Fruit fly (Drosophila melanogaster): ENCODE data around the gene CG7024.

Gene CG7024

dm6 chrX:4699775-4700174 is 5.3 kb upstream of the CG7024 start (continued):
- TF ChIP-seq mam (GFP tag; optimal IDR thresholded peaks at IDR 0.05) (peak; percentile 1), Gsc (GFP tag; IDR thresholded peaks at IDR 0.05) (no peak), Awh (GFP tag; IDR thresholded peaks at IDR 0.05) (no peak), onecut (GFP tag; IDR thresholded peaks at IDR 0.05) (no peak), crc (GFP tag; optimal IDR thresholded peaks at IDR 0.05) (no peak), CG6689 (GFP tag; IDR thresholded peaks at IDR 0.05) (peak; percentile 55), CG16779 (GFP tag; IDR thresholded peaks at IDR 0.05) (no peak), dpn (GFP tag; optimal IDR thresholded peaks at IDR 0.05) (peak in 1 of 2 experiments; percentile 5), Mad (GFP tag; optimal IDR thresholded peaks at IDR 0.05) (no peak), Usf (GFP tag; optimal IDR thresholded peaks at IDR 0.05) (no peak), sens (GFP tag) (peak; percentile 65), emc (GFP tag; optimal IDR thresholded peaks at IDR 0.05) (no peak), CG10267 (tag; optimal IDR thresholded peaks at IDR 0.05) (no peak), Oaz (GFP tag; IDR thresholded peaks at IDR 0.05) (no peak), CG11093 (GFP tag; IDR thresholded peaks at IDR 0.05) (no peak), CG12219 (GFP tag; optimal IDR thresholded peaks at IDR 0.05) (no peak), CG3407 (GFP tag; optimal IDR thresholded peaks at IDR 0.05) (no peak), Gug (GFP tag; IDR thresholded peaks at IDR 0.05) (no peak), ewg (GFP tag; optimal IDR thresholded peaks at IDR 0.05) (no peak), Rfx (GFP tag; IDR thresholded peaks at IDR 0.05) (peak; percentile 19; the same call in 1 of the 2 replicates), Myb (GFP tag; optimal IDR thresholded peaks at IDR 0.05) (no peak), CG2116 (GFP tag; optimal IDR thresholded peaks at IDR 0.05) (no peak), danr (GFP tag; IDR thresholded peaks at IDR 0.05) (no peak), Atf6 (GFP tag; IDR thresholded peaks at IDR 0.05) (peak; percentile 64; the same call in 1 of the 2 replicates), CG17385 (GFP tag; optimal IDR thresholded peaks at IDR 0.05) (no peak), HLHmδ (GFP tag; optimal IDR thresholded peaks at IDR 0.05) (no peak), fd102C (GFP tag; optimal IDR thresholded peaks at IDR 0.05) (no peak), gem (tag; optimal IDR thresholded peaks at IDR 0.05) (peak; percentile 41), h (optimal IDR thresholded peaks at IDR 0.05) (no peak), CG12942 (GFP tag; optimal IDR thresholded peaks at IDR 0.05) (no peak), prd (optimal IDR thresholded peaks at IDR 0.05) (no peak), prd (GFP tag; IDR thresholded peaks at IDR 0.05) (peak; percentile 38; the same call in 1 of the 3 replicates), CG12659 (GFP tag; optimal IDR thresholded peaks at IDR 0.05) (peak; percentile 7), gcm (GFP tag; optimal IDR thresholded peaks at IDR 0.05) (no peak), knrl (GFP tag; IDR thresholded peaks at IDR 0.05; ENCODE audit: partially characterized antibody) (no peak), Hand (GFP tag; optimal IDR thresholded peaks at IDR 0.05) (no peak), Med (GFP tag) (peak; percentile 46), az2 (GFP tag; optimal IDR thresholded peaks at IDR 0.05) (peak; percentile 29), CG15011 (GFP tag; optimal IDR thresholded peaks at IDR 0.05) (no peak), YL-1 (GFP tag; optimal IDR thresholded peaks at IDR 0.05) (no peak), Dref (GFP tag; IDR thresholded peaks at IDR 0.05) (no peak), ap (GFP tag; IDR thresholded peaks at IDR 0.05) (no peak), CG18011 (GFP tag; optimal IDR thresholded peaks at IDR 0.05) (no peak), gfzf (GFP tag; optimal IDR thresholded peaks at IDR 0.05) (no peak), pzg (GFP tag; optimal IDR thresholded peaks at IDR 0.05) (no peak), jing (GFP tag; optimal IDR thresholded peaks at IDR 0.05) (no peak), tup (GFP tag; optimal IDR thresholded peaks at IDR 0.05) (no peak), ERR (GFP tag; optimal IDR thresholded peaks at IDR 0.05) (no peak), CG10654 (GFP tag; optimal IDR thresholded peaks at IDR 0.05) (no peak), Adf1 (GFP tag; IDR thresholded peaks at IDR 0.05) (no peak), hkb (optimal IDR thresholded peaks at IDR 0.05) (no peak), hkb (GFP tag; IDR thresholded peaks at IDR 0.05) (peak; percentile 49), Oli (tag; optimal IDR thresholded peaks at IDR 0.05) (peak; percentile 0)

Measured in whole organism, embryonic.